Fruit fly (Drosophila melanogaster) whole organism, wandering third instar larva: ENCODE results near the gene Cpr62Ba.

Source experiments
- dmrt93B ChIP-seq: fragments of 200-800 bp; sonication (Bioruptor generic); optimal IDR thresholded peaks from 2 replicates; lab custom pipeline; 2018; ENCODE audit warnings: missing biosample characterization, mild to moderate bottlenecking, missing genetic modification characterization
- psq ChIP-seq: fragments of 200-800 bp; sonication (Bioruptor generic); optimal IDR thresholded peaks from 3 replicates; lab custom pipeline; 2017; ENCODE audit warnings: missing biosample characterization, mild to moderate bottlenecking, missing genetic modification characterization, moderate library complexity
- rgr ChIP-seq: fragments of 200-800 bp; sonication (Bioruptor generic); optimal IDR thresholded peaks from 3 replicates; lab custom pipeline; 2016; ENCODE audit warnings: missing biosample characterization, mild to moderate bottlenecking, missing genetic modification characterization
- usp ChIP-seq: fragments of >200 bp; optimal IDR thresholded peaks from 2 replicates; lab custom pipeline; 2017; ENCODE audit warnings: missing biosample characterization, missing genetic modification characterization

dm6 chr3L:1850498-1850897 lies 18.9 kb upstream of the Cpr62Ba start:
- TF ChIP-seq dmrt93B (GFP tag; lab: Kevin White, UChicago) (no peak), psq (GFP tag; lab: Kevin White, UChicago) (no peak), rgr (GFP tag; lab: Kevin White, UChicago) (no peak), usp (GFP tag; lab: Kevin White, UChicago) (no peak)
